Worm (Caenorhabditis elegans) whole organism, late embryonic: ENCODE measurements around the gene W04E12.9.

ENCODE experiments used
- ahr-1 ChIP-seq: sonication (generic microtip); optimal IDR thresholded peaks from 2 replicates; lab custom pipeline; 2016; ENCODE audit warnings: missing genetic modification characterization, missing compliant biosample characterization
- ama-1 ChIP-seq: fragments of 150-350 bp; optimal IDR thresholded peaks from 2 replicates; lab custom pipeline; 2014
- ceh-2 ChIP-seq: sonication (generic microtip); optimal IDR thresholded peaks from 2 replicates; lab custom pipeline; 2016; ENCODE audit warnings: missing genotype, missing genetic modification characterization, missing compliant biosample characterization
- ceh-45 ChIP-seq: fragments of 200-800 bp; sonication (Bioruptor generic); IDR thresholded peaks from 2 replicates; pipeline ENCODE4 v1.3.6; 2022; ENCODE audit warnings: missing genetic modification reagents, missing genetic modification characterization, missing compliant biosample characterization
- dve-1 ChIP-seq: sonication (generic microtip); optimal IDR thresholded peaks from 2 replicates; lab custom pipeline; 2017; ENCODE audit warnings: antibody characterized with exemption, mild to moderate bottlenecking, missing genetic modification characterization, missing compliant biosample characterization
- fkh-10 ChIP-seq: fragments of 150-350 bp; optimal IDR thresholded peaks from 2 replicates; lab custom pipeline; 2014; ENCODE audit warnings: missing biosample characterization, missing genetic modification reagents, missing genetic modification characterization
- fkh-6 ChIP-seq: sonication (generic microtip); optimal IDR thresholded peaks from 2 replicates; lab custom pipeline; 2016; ENCODE audit warnings: missing genetic modification characterization, missing compliant biosample characterization
- mec-3 ChIP-seq: sonication (generic microtip); optimal IDR thresholded peaks from 2 replicates; lab custom pipeline; 2016; ENCODE audit warnings: borderline replicate concordance, missing genetic modification characterization, missing compliant biosample characterization
- nhr-11 ChIP-seq: fragments of 150-350 bp; optimal IDR thresholded peaks from 2 replicates; lab custom pipeline; 2014; ENCODE audit warnings: missing biosample characterization, missing genetic modification characterization
- pha-4 ChIP-seq: fragments of 150-350 bp; optimal IDR thresholded peaks from 2 replicates; lab custom pipeline; 2018; ENCODE audit warnings: missing biosample characterization, missing genetic modification reagents, missing genetic modification characterization
- sox-2 ChIP-seq: fragments of 200-800 bp; sonication (Bioruptor generic); IDR thresholded peaks from 2 replicates; pipeline ENCODE4 v1.3.6; 2022; ENCODE audit warnings: missing genetic modification reagents, missing genetic modification characterization, missing compliant biosample characterization
- sox-4 ChIP-seq: sonication (generic microtip); optimal IDR thresholded peaks from 2 replicates; lab custom pipeline; 2017; ENCODE audit warnings: mild to moderate bottlenecking, missing genetic modification characterization, inconsistent platforms, missing compliant biosample characterization
- ttx-3 ChIP-seq: sonication (generic microtip); optimal IDR thresholded peaks from 2 replicates; lab custom pipeline; 2016; ENCODE audit warnings: missing genetic modification reagents, missing genetic modification characterization, missing compliant biosample characterization
- unc-3 ChIP-seq, 2 experiments: fragments of 200-800 bp in 1 of 2; sonication (Bioruptor generic) in 1 of 2; sonication (generic microtip) in 1 of 2; conservative IDR thresholded peaks in 1 of 2; optimal IDR thresholded peaks in 1 of 2; 2 replicates each; pipeline versions ENCODE4 v1.3.6 to Lab custom; 2016 to 2022; ENCODE audit warnings: missing compliant biosample characterization in 2 of 2, missing genetic modification characterization in 2 of 2, missing genetic modification reagents in 1 of 2

DNA sequence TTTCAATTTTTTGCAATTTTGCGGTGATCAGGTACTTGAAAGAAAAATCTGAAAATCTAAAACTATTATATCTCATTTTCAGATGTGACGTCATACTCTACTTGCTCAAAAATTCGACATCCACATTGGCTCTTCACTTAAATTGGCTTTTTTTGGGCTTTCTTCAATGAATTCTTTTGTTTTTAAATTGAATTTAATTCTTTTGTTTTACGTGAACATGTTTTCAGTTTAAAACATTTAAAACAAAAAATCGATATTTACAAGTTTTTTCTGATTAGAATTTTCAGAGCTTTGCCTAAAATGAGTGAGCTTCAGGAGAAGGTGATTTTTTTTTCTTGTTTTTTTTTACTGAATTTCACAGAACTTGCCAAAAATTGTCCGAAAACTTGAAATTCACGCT, 14.7 kb upstream of the W04E12.9 start, which contains the start of gene W04E12.3:
- TF ChIP-seq ama-1 (lab: Kevin White, UChicago) (no peak), pha-4 (tag; lab: Kevin White, UChicago) (no peak), fkh-10 (GFP tag; lab: Kevin White, UChicago) (no peak), ceh-2 (tag; lab: Kevin White, UChicago) (no peak), fkh-6 (no peak), sox-4 (tag; lab: Kevin White, UChicago) (no peak), dve-1 (tag; lab: Kevin White, UChicago) (no peak), nhr-11 (no peak), mec-3 (tag; lab: Kevin White, UChicago) (no peak), ttx-3 (tag; lab: Kevin White, UChicago) (no peak), ahr-1 (no peak), sox-2 (GFP tag; lab: Robert Waterston, UW) (no peak), ceh-45 (GFP tag; lab: Robert Waterston, UW) (no peak), unc-3 (GFP tag; conservative IDR thresholded peaks at IDR 0.05; lab: Robert Waterston, UW) (no peak), unc-3 (tag; optimal IDR thresholded peaks at IDR 0.05; lab: Kevin White, UChicago) (no peak)
